Worm (Caenorhabditis elegans) whole organism, midembryonic: ENCODE measurements around the gene dcr-1.

Experiments used
- T22C8.4 ChIP-seq: fragments of 200-800 bp; sonication (Bioruptor generic); IDR thresholded peaks from 2 replicates; pipeline ENCODE4 v1.3.6; 2022; ENCODE audit warnings: missing genetic modification characterization, missing compliant biosample characterization
- cog-1 ChIP-seq: sonication (generic microtip); optimal IDR thresholded peaks from 2 replicates; lab custom pipeline; 2016; ENCODE audit warnings: missing genetic modification characterization, missing compliant biosample characterization
- flt-1 ChIP-seq: fragments of 200-800 bp; sonication (Bioruptor generic); IDR thresholded peaks from 2 replicates; pipeline ENCODE4 v1.3.6; 2022; ENCODE audit warnings: missing genetic modification characterization, missing compliant biosample characterization
- klf-2 ChIP-seq: fragments of 200-800 bp; sonication (Bioruptor generic); conservative IDR thresholded peaks from 2 replicates; pipeline ENCODE4 v1.3.6; 2022; ENCODE audit warnings: missing genetic modification reagents, missing genetic modification characterization, missing compliant biosample characterization
- med-1 ChIP-seq: sonication (generic microtip); optimal IDR thresholded peaks from 2 replicates; lab custom pipeline; 2017; ENCODE audit warnings: missing genetic modification characterization, mild to moderate bottlenecking, missing compliant biosample characterization, antibody characterized with exemption, missing genetic modification reagents; ENCODE audit not compliant: insufficient read depth
- ref-1 ChIP-seq: fragments of 200-800 bp; sonication (Bioruptor generic); conservative IDR thresholded peaks from 2 replicates; pipeline ENCODE4 v1.3.6; 2022; ENCODE audit warnings: missing genetic modification reagents, missing genetic modification characterization, missing compliant biosample characterization
- tab-1 ChIP-seq: fragments of 200-800 bp; sonication (Bioruptor generic); IDR thresholded peaks from 2 replicates; pipeline ENCODE4 v1.3.6; 2022; ENCODE audit warnings: missing genetic modification characterization, missing compliant biosample characterization
- ztf-23 ChIP-seq: fragments of 200-800 bp; sonication (Bioruptor generic); IDR thresholded peaks from 2 replicates; pipeline ENCODE4 v1.3.6; 2022; ENCODE audit warnings: missing genetic modification reagents, missing genetic modification characterization, missing compliant biosample characterization
- ztf-29 ChIP-seq: fragments of 200-800 bp; sonication (Bioruptor generic); IDR thresholded peaks from 2 replicates; pipeline ENCODE4 v1.3.6; 2022; ENCODE audit warnings: missing genetic modification reagents, missing genetic modification characterization, missing compliant biosample characterization

dcr-1 gene

ce11 chrIII:8109459-8110057, 29.5 kb upstream of the dcr-1 start:
- TF ChIP-seq cog-1 (tag; lab: Kevin White, UChicago) (peak; percentile 86), klf-2 (peak; percentile 75; the same call in 1 of the 2 replicates), ztf-23 (peak; percentile 91), flt-1 (GFP tag; lab: Robert Waterston, UW) (peak; percentile 94), ztf-29 (peak; percentile 77), tab-1 (GFP tag; lab: Robert Waterston, UW) (peak; percentile 89), ref-1 (peak; percentile 83), T22C8.4 (peak; percentile 83), med-1 (GFP tag; lab: Kevin White, UChicago) (peak; percentile 44)

DNA sequence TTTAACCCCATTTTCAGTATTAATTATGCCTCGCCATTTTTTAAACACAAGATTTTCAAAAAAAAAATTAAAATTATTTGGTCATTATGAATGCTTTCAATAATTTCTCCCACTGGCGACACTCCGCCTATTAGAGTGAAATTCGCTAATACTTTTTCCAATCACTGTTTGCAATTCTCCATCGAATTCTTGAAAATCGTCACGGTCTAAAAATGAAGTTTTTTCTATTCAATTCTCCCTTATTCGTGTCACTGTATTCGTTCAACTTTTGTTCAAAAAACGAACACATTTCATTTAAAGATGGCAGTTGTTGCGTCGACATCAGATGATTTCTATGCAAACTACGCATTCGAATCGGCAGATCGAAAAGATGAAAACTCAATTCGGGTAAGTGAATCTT, 28.4 kb upstream of the dcr-1 start, which contains the start of gene C14B9.3:
Gene C14B9.3 (plus strand): TSS at position 301 of the 400 bp plus-strand sequence.
- TF ChIP-seq tab-1 (GFP tag; lab: Robert Waterston, UW) = no peak
- TF ChIP-seq med-1 (GFP tag; lab: Kevin White, UChicago) = no peak
- TF ChIP-seq flt-1 (GFP tag; lab: Robert Waterston, UW) = no peak
- TF ChIP-seq ztf-29 = no peak
- no peak for TF ChIP-seq klf-2
- no peak for TF ChIP-seq T22C8.4
- no peak for TF ChIP-seq cog-1 (tag; lab: Kevin White, UChicago)
- no peak for TF ChIP-seq ztf-23
- TF ChIP-seq ref-1 = no peak

- TF ChIP-seq ztf-29 (peak; percentile 86), ztf-23 (peak; percentile 89), tab-1 (GFP tag; lab: Robert Waterston, UW) (peak; percentile 89), klf-2 (peak; percentile 78), cog-1 (tag; lab: Kevin White, UChicago) (peak; percentile 45), ref-1 (peak; percentile 73), med-1 (GFP tag; lab: Kevin White, UChicago) (peak; percentile 37), flt-1 (GFP tag; lab: Robert Waterston, UW) (peak; percentile 92), T22C8.4 (peak; percentile 83)
Observed at ce11 chrIII:8106476-8106875, 26.4 kb upstream of the dcr-1 start.

DNA sequence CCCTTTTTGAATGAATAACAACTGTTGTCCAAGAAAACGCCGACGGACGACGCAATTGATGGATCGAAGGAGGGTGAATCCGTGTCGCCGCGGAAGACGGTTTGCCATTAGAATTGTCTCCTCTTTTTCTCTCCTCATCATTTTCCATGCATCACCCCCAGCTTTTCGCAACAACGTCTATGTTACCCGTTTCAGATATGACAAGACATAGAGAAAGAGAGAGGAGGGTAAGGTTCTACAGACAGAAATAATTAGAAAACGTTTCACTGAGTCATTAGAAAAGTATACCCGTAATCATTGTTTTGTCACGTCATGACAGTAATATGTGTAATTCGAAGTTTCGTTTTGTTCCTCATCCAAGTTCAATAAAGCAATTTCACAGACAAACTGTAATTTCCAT, 25.7 kb upstream of the dcr-1 start:
- no peak for TF ChIP-seq flt-1 (GFP tag; lab: Robert Waterston, UW)
- TF ChIP-seq ref-1 = no peak
- no peak for TF ChIP-seq ztf-23
- no peak for TF ChIP-seq med-1 (GFP tag; lab: Kevin White, UChicago)
- no peak for TF ChIP-seq tab-1 (GFP tag; lab: Robert Waterston, UW)
- no peak for TF ChIP-seq cog-1 (tag; lab: Kevin White, UChicago)
- TF ChIP-seq klf-2 = no peak
- no peak for TF ChIP-seq T22C8.4
- TF ChIP-seq ztf-29 = no peak

ce11 chrIII:8100960-8101359, 20.9 kb upstream of the dcr-1 start, which contains the start of gene plk-1:
plk-1 (plus strand) TSS chrIII:8101348.
- TF ChIP-seq cog-1 (tag; lab: Kevin White, UChicago) = no peak
- no peak for TF ChIP-seq ztf-23
- no peak for TF ChIP-seq tab-1 (GFP tag; lab: Robert Waterston, UW)
- TF ChIP-seq flt-1 (GFP tag; lab: Robert Waterston, UW) = no peak
- TF ChIP-seq T22C8.4 = no peak
- no peak for TF ChIP-seq klf-2
- TF ChIP-seq ref-1 = no peak

DNA sequence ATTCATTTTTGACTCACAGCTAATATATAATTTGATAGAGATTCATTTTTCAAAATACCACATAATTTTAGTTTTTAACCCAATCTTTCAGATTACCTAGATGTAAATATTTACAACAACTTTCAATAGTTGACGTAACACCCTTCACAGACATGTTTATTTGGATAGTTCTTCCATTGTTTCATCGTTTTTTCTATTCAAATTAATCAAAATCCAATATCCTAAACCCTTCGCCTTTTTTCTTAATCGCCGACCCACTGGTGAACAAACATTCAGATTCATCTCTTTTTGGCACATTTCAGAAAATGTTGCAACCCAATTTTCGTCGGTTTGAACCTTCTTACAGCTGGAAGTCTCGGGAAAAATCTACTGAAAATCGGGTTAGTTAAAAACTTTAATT, 18.9 kb upstream of the dcr-1 start, which contains the start of gene K06H7.1:
Gene K06H7.1 (plus strand): TSS at position 301 of the 400 bp plus-strand sequence.
- TF ChIP-seq ref-1 (no peak), tab-1 (GFP tag; lab: Robert Waterston, UW) (no peak), klf-2 (no peak), med-1 (GFP tag; lab: Kevin White, UChicago) (no peak), cog-1 (tag; lab: Kevin White, UChicago) (no peak), T22C8.4 (no peak), ztf-29 (no peak), ztf-23 (no peak), flt-1 (GFP tag; lab: Robert Waterston, UW) (no peak)

ce11 chrIII:8098116-8098515, 18.0 kb upstream of the dcr-1 start, which contains the start of gene K06H7.8:
K06H7.8 (minus strand) TSS chrIII:8098216.
- TF ChIP-seq flt-1 (GFP tag; lab: Robert Waterston, UW) = no peak
- no peak for TF ChIP-seq med-1 (GFP tag; lab: Kevin White, UChicago)
- TF ChIP-seq klf-2 = no peak
- no peak for TF ChIP-seq T22C8.4
- TF ChIP-seq cog-1 (tag; lab: Kevin White, UChicago) = no peak
- TF ChIP-seq tab-1 (GFP tag; lab: Robert Waterston, UW) = no peak
- TF ChIP-seq ref-1 = no peak
- TF ChIP-seq ztf-23 = no peak
- TF ChIP-seq ztf-29 = no peak

DNA sequence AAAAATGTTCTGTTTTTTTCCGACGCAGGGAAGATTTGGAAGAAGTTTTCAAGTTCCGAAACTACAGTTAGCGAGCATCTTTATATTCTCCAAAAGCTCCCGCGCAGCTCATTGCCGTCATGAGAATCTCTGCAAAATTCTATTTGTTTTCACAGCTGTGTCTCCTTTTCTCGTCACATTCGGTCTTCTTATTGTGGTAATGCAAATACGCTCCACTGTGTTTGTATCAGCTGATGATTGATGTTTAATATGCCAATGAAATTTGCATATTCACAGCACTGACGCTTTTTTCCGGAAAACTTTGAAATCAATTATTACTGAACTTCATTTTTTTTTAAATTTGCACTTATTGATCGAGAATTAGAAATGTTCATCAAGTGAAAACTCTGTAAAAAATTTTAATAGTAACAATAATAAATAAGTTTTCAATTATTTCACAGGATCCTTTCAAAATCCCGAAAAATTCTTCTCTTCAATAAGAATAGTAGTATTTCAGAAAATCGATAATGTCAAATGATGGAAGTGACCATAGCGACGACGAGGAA, 13.1 kb upstream of the dcr-1 start, which contains the start of gene K06H7.2:
Gene K06H7.2 (plus strand): TSS at position 495 of the 545 bp plus-strand sequence.
- peak; percentile 48 for TF ChIP-seq cog-1 (tag; lab: Kevin White, UChicago)
- no peak for TF ChIP-seq klf-2
- TF ChIP-seq flt-1 (GFP tag; lab: Robert Waterston, UW) = 0 out of 2 replicates have a peak, but pooled peaks have one; percentile 40

- no peak for TF ChIP-seq tab-1 (GFP tag; lab: Robert Waterston, UW)
- TF ChIP-seq T22C8.4 = no peak
- TF ChIP-seq med-1 (GFP tag; lab: Kevin White, UChicago) = no peak
- no peak for TF ChIP-seq ztf-23
- no peak for TF ChIP-seq klf-2
- TF ChIP-seq ref-1 = no peak
- no peak for TF ChIP-seq flt-1 (GFP tag; lab: Robert Waterston, UW)
- TF ChIP-seq cog-1 (tag; lab: Kevin White, UChicago) = no peak
Observed at ce11 chrIII:8091408-8091807, 11.3 kb upstream of the dcr-1 start, which contains the start of gene idi-1. idi-1 (plus strand) TSS chrIII:8091708.

DNA sequence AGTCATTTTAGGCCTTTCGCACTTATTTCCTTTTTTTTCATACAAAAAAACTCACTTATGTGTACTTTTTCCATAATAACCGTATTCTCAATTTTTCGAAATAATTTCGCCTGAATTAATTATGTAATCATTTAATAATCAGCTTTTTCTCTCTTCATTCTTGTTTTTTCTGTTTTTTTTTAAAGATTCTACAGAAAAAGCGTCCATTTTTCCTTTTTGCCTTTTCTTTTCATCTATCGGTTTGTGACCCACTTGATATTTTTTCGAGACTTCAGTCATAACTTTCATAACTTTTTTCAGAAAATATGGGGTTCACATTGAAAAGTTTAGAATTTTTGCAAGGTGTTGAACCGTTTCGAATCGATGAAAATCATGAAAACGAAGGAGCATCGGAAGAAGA, 8.2 kb upstream of the dcr-1 start, which contains the start of gene vms-1:
Gene vms-1 (plus strand): TSS at position 301 of the 400 bp plus-strand sequence.
- TF ChIP-seq klf-2 (no peak), flt-1 (GFP tag; lab: Robert Waterston, UW) (no peak), ref-1 (no peak), T22C8.4 (no peak), cog-1 (tag; lab: Kevin White, UChicago) (no peak), med-1 (GFP tag; lab: Kevin White, UChicago) (no peak), tab-1 (GFP tag; lab: Robert Waterston, UW) (no peak), ztf-29 (no peak), ztf-23 (no peak)
